Worm (Caenorhabditis elegans) whole organism, late embryonic: ENCODE data around the gene mth-2.

Experiments used
- F13H6.1 ChIP-seq: sonication (generic microtip); optimal IDR thresholded peaks from 2 replicates; lab custom pipeline; 2016; ENCODE audit warnings: missing genetic modification characterization, missing compliant biosample characterization
- ama-1 ChIP-seq: fragments of 150-350 bp; optimal IDR thresholded peaks from 2 replicates; lab custom pipeline; 2014
- ceh-19 ChIP-seq: fragments of 200-800 bp; sonication (Bioruptor generic); optimal IDR thresholded peaks from 2 replicates; lab custom pipeline; 2018; ENCODE audit warnings: mild to moderate bottlenecking, missing genetic modification characterization, missing compliant biosample characterization
- ceh-2 ChIP-seq: sonication (generic microtip); optimal IDR thresholded peaks from 2 replicates; lab custom pipeline; 2016; ENCODE audit warnings: missing genotype, missing genetic modification characterization, missing compliant biosample characterization
- ceh-31 ChIP-seq: sonication (generic microtip); optimal IDR thresholded peaks from 2 replicates; lab custom pipeline; 2016; ENCODE audit warnings: missing genetic modification characterization, missing compliant biosample characterization
- hlh-15 ChIP-seq: sonication (generic microtip); optimal IDR thresholded peaks from 2 replicates; lab custom pipeline; 2016; ENCODE audit warnings: missing genetic modification characterization, missing compliant biosample characterization
- hlh-8 ChIP-seq: sonication (generic microtip); optimal IDR thresholded peaks from 2 replicates; lab custom pipeline; 2016; ENCODE audit warnings: missing genotype, missing genetic modification characterization, missing compliant biosample characterization
- lin-11 ChIP-seq: fragments of 200-800 bp; sonication (Bioruptor generic); optimal IDR thresholded peaks from 2 replicates; lab custom pipeline; 2018; ENCODE audit warnings: mild to moderate bottlenecking, missing genetic modification characterization, missing compliant biosample characterization
- pha-4 ChIP-seq: fragments of 150-350 bp; optimal IDR thresholded peaks from 2 replicates; lab custom pipeline; 2018; ENCODE audit warnings: missing biosample characterization, missing genetic modification reagents, missing genetic modification characterization
- pqm-1 ChIP-seq: sonication (generic microtip); optimal IDR thresholded peaks from 2 replicates; lab custom pipeline; 2016; ENCODE audit warnings: missing genetic modification characterization, missing compliant biosample characterization
- rnt-1 ChIP-seq: sonication (generic microtip); optimal IDR thresholded peaks from 2 replicates; lab custom pipeline; 2016; ENCODE audit warnings: missing genetic modification characterization, missing compliant biosample characterization

- TF ChIP-seq lin-11 (tag; lab: Kevin White, UChicago) (no peak), ama-1 (lab: Kevin White, UChicago) (no peak), ceh-2 (tag; lab: Kevin White, UChicago) (no peak), pqm-1 (tag; lab: Kevin White, UChicago) (no peak), pha-4 (tag; lab: Kevin White, UChicago) (no peak), ceh-19 (GFP tag; lab: Kevin White, UChicago) (no peak), F13H6.1 (no peak), hlh-8 (tag; lab: Kevin White, UChicago) (no peak), hlh-15 (tag; lab: Kevin White, UChicago) (no peak), rnt-1 (no peak), ceh-31 (tag; lab: Kevin White, UChicago) (peak; percentile 16)
Measured at ce11 chrII:4151499-4152132, 42.5 kb downstream of the mth-2 start.
